Fruit fly (Drosophila melanogaster) Kc167 (cell line): Measurements from ENCODE around the gene Mrm2.

Source experiments
- h ChIP-seq: fragments of >200 bp; optimal IDR thresholded peaks from 3 replicates; lab custom pipeline; 2018; ENCODE audit warnings: missing external identifiers
- psq ChIP-seq: fragments of >200 bp; optimal IDR thresholded peaks from 2 replicates; lab custom pipeline; 2017; ENCODE audit warnings: missing external identifiers
- ttk ChIP-seq: sonication (Bioruptor generic); optimal IDR thresholded peaks from 2 replicates; lab custom pipeline; 2017; ENCODE audit warnings: missing external identifiers

DNA sequence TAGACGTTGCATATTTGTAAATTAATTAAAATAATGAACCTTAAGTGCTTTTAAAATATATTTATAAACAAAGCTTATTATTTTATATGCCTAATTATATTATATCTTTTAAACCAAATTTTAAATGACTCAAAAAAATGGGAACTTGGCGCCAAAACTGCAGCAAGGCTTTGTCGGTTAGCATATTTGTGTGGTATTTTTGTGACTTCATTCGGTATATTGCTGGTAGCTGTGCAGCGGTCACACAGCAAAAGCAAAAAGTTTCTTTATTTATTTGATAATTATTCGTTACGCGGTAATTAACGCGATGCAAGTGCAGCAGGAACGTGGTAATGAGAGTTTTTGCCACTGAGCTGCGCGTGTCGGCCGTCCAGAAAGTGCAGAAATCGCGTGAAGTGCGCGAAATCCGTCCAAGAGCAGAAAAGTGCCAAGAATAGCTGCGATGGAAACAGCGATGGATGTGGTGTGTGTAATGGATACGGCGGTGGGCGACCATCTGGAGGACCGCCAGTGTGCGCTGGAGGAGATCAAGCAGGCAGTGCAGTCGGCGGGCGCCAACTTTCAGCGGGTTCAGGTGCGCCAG lies 18.2 kb downstream of the Mrm2 start, which contains the start of gene Ask1:
- TF ChIP-seq h (no peak), psq (lab: Kevin White, UChicago) (no peak), ttk (no peak)
